Worm (Caenorhabditis elegans): ENCODE data around the gene exh-1.

DNA sequence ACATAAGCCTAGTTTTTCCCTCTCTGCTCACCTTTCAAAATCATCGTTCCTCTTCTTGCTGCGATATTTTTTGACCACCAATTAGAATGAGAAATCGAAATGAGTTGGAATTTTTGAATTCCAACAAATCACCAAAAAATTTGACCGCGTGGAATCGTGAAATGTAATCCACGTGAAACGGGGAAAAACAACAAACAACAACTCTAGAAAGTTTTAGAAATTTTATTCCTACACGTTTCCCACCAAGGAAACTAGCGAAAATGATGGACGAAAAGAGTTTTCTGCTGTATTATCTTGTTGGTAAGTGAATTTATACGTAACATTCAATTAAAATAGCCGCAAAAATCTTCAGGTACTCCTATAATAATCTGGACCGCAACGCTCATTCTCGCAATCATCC is 18.4 kb upstream of the exh-1 start, which contains the start of the genes irld-3 and F02C9.1:
- TF ChIP-seq W03F9.2 (tag; optimal IDR thresholded peaks at IDR 0.05) (no peak), dao-5 (tag; optimal IDR thresholded peaks at IDR 0.05) (no peak)
